Worm (Caenorhabditis elegans) whole organism, L2 larva: ENCODE results near the gene C18H7.6.

Source experiments
- R02D3.7 ChIP-seq: fragments of 150-350 bp; optimal IDR thresholded peaks from 2 replicates; lab custom pipeline; 2014; ENCODE audit warnings: missing biosample characterization, missing genetic modification characterization
- Y55F3AM.14 ChIP-seq: fragments of 200-800 bp; sonication (Bioruptor generic); optimal IDR thresholded peaks from 2 replicates; lab custom pipeline; 2018; ENCODE audit warnings: mild to moderate bottlenecking, missing genetic modification characterization, missing compliant biosample characterization
- aly-2 ChIP-seq: fragments of 150-350 bp; optimal IDR thresholded peaks from 2 replicates; lab custom pipeline; 2014; ENCODE audit warnings: missing biosample characterization, missing genetic modification characterization
- ama-1 ChIP-seq: fragments of 150-350 bp; optimal IDR thresholded peaks from 2 replicates; lab custom pipeline; 2018; ENCODE audit warnings: inconsistent platforms
- blmp-1 ChIP-seq: sonication (generic microtip); optimal IDR thresholded peaks from 2 replicates; lab custom pipeline; 2017; ENCODE audit warnings: missing genetic modification characterization, mild to moderate bottlenecking, missing compliant biosample characterization, antibody characterized with exemption, moderate library complexity; ENCODE audit not compliant: insufficient read depth
- dmd-4 ChIP-seq: sonication (generic microtip); optimal IDR thresholded peaks from 2 replicates; lab custom pipeline; 2017; ENCODE audit warnings: missing biosample characterization, missing genetic modification characterization
- elt-1 ChIP-seq: fragments of 150-350 bp; optimal IDR thresholded peaks from 2 replicates; lab custom pipeline; 2014; ENCODE audit warnings: missing biosample characterization, missing genetic modification characterization
- fos-1 ChIP-seq: fragments of 150-350 bp; optimal IDR thresholded peaks from 2 replicates; lab custom pipeline; 2014; ENCODE audit warnings: missing biosample characterization, missing genetic modification characterization
- gmeb-1 ChIP-seq: fragments of 150-350 bp; optimal IDR thresholded peaks from 2 replicates; lab custom pipeline; 2014; ENCODE audit warnings: missing biosample characterization, missing genetic modification characterization
- lin-11 ChIP-seq: fragments of 150-350 bp; sonication (generic microtip); optimal IDR thresholded peaks from 2 replicates; lab custom pipeline; 2014; ENCODE audit warnings: missing biosample characterization, missing genetic modification characterization, inconsistent platforms, mixed read lengths
- lin-39 ChIP-seq: fragments of 150-350 bp; optimal IDR thresholded peaks from 2 replicates; lab custom pipeline; 2014; ENCODE audit warnings: missing biosample characterization, missing genetic modification reagents, missing genetic modification characterization
- lsy-2 ChIP-seq, 2 experiments: fragments of 150-350 bp in 1 of 2; sonication (generic microtip) in 1 of 2; optimal IDR thresholded peaks; 2 replicates each; lab custom pipeline; 2014 to 2017; ENCODE audit warnings: missing biosample characterization in 2 of 2, missing genetic modification characterization in 2 of 2
- mbf-1 ChIP-seq: sonication (generic microtip); optimal IDR thresholded peaks from 2 replicates; lab custom pipeline; 2017; ENCODE audit warnings: missing biosample characterization, missing genetic modification characterization
- nhr-10 ChIP-seq: sonication (generic microtip); optimal IDR thresholded peaks from 2 replicates; lab custom pipeline; 2017; ENCODE audit warnings: missing biosample characterization, missing genetic modification characterization
- nhr-11 ChIP-seq: fragments of 150-350 bp; optimal IDR thresholded peaks from 2 replicates; lab custom pipeline; 2014; ENCODE audit warnings: missing biosample characterization, missing genetic modification characterization
- nhr-12 ChIP-seq: fragments of 150-350 bp; optimal IDR thresholded peaks from 2 replicates; lab custom pipeline; 2014; ENCODE audit warnings: missing biosample characterization, missing genetic modification characterization
- nhr-129 ChIP-seq: fragments of 150-350 bp; optimal IDR thresholded peaks from 2 replicates; lab custom pipeline; 2014; ENCODE audit warnings: missing biosample characterization, missing genetic modification characterization
- nhr-25 ChIP-seq: fragments of 150-350 bp; sonication (generic microtip); optimal IDR thresholded peaks from 3 replicates; lab custom pipeline; 2014; ENCODE audit warnings: missing biosample characterization, missing genetic modification characterization
- nhr-6 ChIP-seq: fragments of 150-350 bp; optimal IDR thresholded peaks from 2 replicates; lab custom pipeline; 2014; ENCODE audit warnings: missing biosample characterization, missing genetic modification characterization
- nhr-77 ChIP-seq: fragments of 150-350 bp; optimal IDR thresholded peaks from 2 replicates; lab custom pipeline; 2014; ENCODE audit warnings: missing biosample characterization, missing genetic modification characterization
- peb-1 ChIP-seq: fragments of 150-350 bp; optimal IDR thresholded peaks from 2 replicates; lab custom pipeline; 2014; ENCODE audit warnings: missing biosample characterization, missing genetic modification characterization
- sem-4 ChIP-seq: fragments of 150-350 bp; optimal IDR thresholded peaks from 2 replicates; lab custom pipeline; 2014; ENCODE audit warnings: missing biosample characterization, missing genetic modification reagents, missing genetic modification characterization
- skn-1 ChIP-seq: sonication (generic microtip); optimal IDR thresholded peaks from 2 replicates; lab custom pipeline; 2017; ENCODE audit warnings: missing biosample characterization, missing genetic modification characterization
- sma-9 ChIP-seq, 2 experiments: fragments of 150-350 bp in 1 of 2; sonication (generic microtip) in 1 of 2; optimal IDR thresholded peaks; 2 replicates each; lab custom pipeline; 2014 to 2016; ENCODE audit warnings: missing genetic modification characterization in 2 of 2, mild to moderate bottlenecking in 1 of 2, missing biosample characterization in 1 of 2, missing compliant biosample characterization in 1 of 2, missing genetic modification reagents in 1 of 2, moderate library complexity in 1 of 2
- snpc-4 ChIP-seq: fragments of 150-350 bp; optimal IDR thresholded peaks from 2 replicates; lab custom pipeline; 2014; ENCODE audit warnings: missing biosample characterization, missing genetic modification characterization
- unc-39 ChIP-seq: fragments of 150-350 bp; optimal IDR thresholded peaks from 2 replicates; lab custom pipeline; 2014; ENCODE audit warnings: missing biosample characterization, missing genetic modification characterization
- unc-62 ChIP-seq: fragments of 150-350 bp; optimal IDR thresholded peaks from 2 replicates; lab custom pipeline; 2014; ENCODE audit warnings: missing biosample characterization, missing genetic modification reagents, missing genetic modification characterization
- zag-1 ChIP-seq: fragments of 150-350 bp; optimal IDR thresholded peaks from 2 replicates; lab custom pipeline; 2014; ENCODE audit warnings: missing biosample characterization, missing genetic modification characterization
- ztf-11 ChIP-seq: sonication (generic microtip); optimal IDR thresholded peaks from 2 replicates; lab custom pipeline; 2017; ENCODE audit warnings: missing biosample characterization, missing genetic modification characterization
- ztf-4 ChIP-seq: fragments of 150-350 bp; optimal IDR thresholded peaks from 2 replicates; lab custom pipeline; 2014; ENCODE audit warnings: missing biosample characterization, missing genetic modification characterization

The C18H7.6 gene

ce11 chrIV:604144-604543 lies 11.9 kb upstream of the C18H7.6 start, which contains the start of gene col-102:
Gene col-102 (plus strand): TSS chrIV:604444.
- TF ChIP-seq zag-1 (tag; lab: Kevin White, UChicago) (no peak), lin-39 (tag; lab: Kevin White, UChicago) (no peak), lin-11 (no peak), sma-9 (GFP tag; optimal IDR thresholded peaks at IDR 0.05; lab: Kevin White, UChicago) (no peak), sma-9 (tag; optimal IDR thresholded peaks at IDR 0.05; lab: Kevin White, UChicago) (no peak), blmp-1 (tag; lab: Kevin White, UChicago) (no peak), gmeb-1 (tag; lab: Kevin White, UChicago) (no peak), R02D3.7 (tag; lab: Kevin White, UChicago) (no peak), nhr-12 (tag; lab: Kevin White, UChicago) (no peak), fos-1 (tag; lab: Kevin White, UChicago) (no peak), nhr-77 (tag; lab: Kevin White, UChicago) (no peak), sem-4 (tag; lab: Kevin White, UChicago) (no peak), peb-1 (tag; lab: Kevin White, UChicago) (no peak), ztf-4 (no peak), ama-1 (lab: Kevin White, UChicago) (no peak)

ce11 chrIV:603543-603942 lies 11.3 kb upstream of the C18H7.6 start, which contains the start of gene prmt-4:
Gene prmt-4 (minus strand): TSS chrIV:603643.
- TF ChIP-seq unc-39 (tag; lab: Kevin White, UChicago), result no peak

ce11 chrIV:601595-601994 lies 9.3 kb upstream of the C18H7.6 start, which contains the start of gene srt-59:
Gene srt-59 (minus strand): TSS chrIV:601695.
- no peak for TF ChIP-seq nhr-10 (tag; lab: Kevin White, UChicago)
- no peak for TF ChIP-seq fos-1 (tag; lab: Kevin White, UChicago)
- TF ChIP-seq peb-1 (tag; lab: Kevin White, UChicago), result no peak
- TF ChIP-seq blmp-1 (tag; lab: Kevin White, UChicago), result no peak
- no peak for TF ChIP-seq snpc-4 (tag; lab: Kevin White, UChicago)
- TF ChIP-seq nhr-77 (tag; lab: Kevin White, UChicago), result no peak
- no peak for TF ChIP-seq nhr-6 (tag; lab: Kevin White, UChicago)
- TF ChIP-seq nhr-129, result no peak
- no peak for TF ChIP-seq Y55F3AM.14
- no peak for TF ChIP-seq nhr-11
- no peak for TF ChIP-seq mbf-1 (tag; lab: Kevin White, UChicago)
- TF ChIP-seq dmd-4 (tag; lab: Kevin White, UChicago), result no peak
- TF ChIP-seq lsy-2 (tag; optimal IDR thresholded peaks at IDR 0.05; lab: Kevin White, UChicago), result no peak
- TF ChIP-seq unc-62 (GFP tag; lab: Kevin White, UChicago), result no peak
- no peak for TF ChIP-seq nhr-25 (tag; lab: Kevin White, UChicago)
- TF ChIP-seq unc-39 (tag; lab: Kevin White, UChicago), result no peak
- no peak for TF ChIP-seq ztf-4

- TF ChIP-seq fos-1 (tag; lab: Kevin White, UChicago) (peak; percentile 79), sma-9 (GFP tag; optimal IDR thresholded peaks at IDR 0.05; lab: Kevin White, UChicago) (no peak), sma-9 (tag; optimal IDR thresholded peaks at IDR 0.05; lab: Kevin White, UChicago) (no peak)
Measured at ce11 chrIV:596292-596952, 4.1 kb upstream of the C18H7.6 start, which contains the start of the genes C18H7.7 and C18H7.11. Gene C18H7.7 (minus strand): TSS chrIV:596392. Gene C18H7.11 (plus strand): TSS chrIV:596902.

ce11 chrIV:594840-595239 lies 2.6 kb upstream of the C18H7.6 start:
- TF ChIP-seq nhr-12 (tag; lab: Kevin White, UChicago) (no peak), blmp-1 (tag; lab: Kevin White, UChicago) (no peak), nhr-10 (tag; lab: Kevin White, UChicago) (no peak), lin-39 (tag; lab: Kevin White, UChicago) (no peak), elt-1 (tag; lab: Kevin White, UChicago) (no peak), skn-1 (no peak), aly-2 (tag; lab: Kevin White, UChicago) (no peak), nhr-77 (tag; lab: Kevin White, UChicago) (no peak), ztf-11 (tag; lab: Kevin White, UChicago) (no peak), gmeb-1 (tag; lab: Kevin White, UChicago) (no peak)
